Worm (Caenorhabditis elegans): ENCODE results near the gene med-1.
A peak's percentile ranks its signal among the peaks of the same experiment; 100 is the strongest.

med-1 gene

ce11 chrX:12439998-12440722 lies 9.8 kb downstream of the med-1 start:
- TF ChIP-seq scrt-1 (GFP tag; IDR thresholded peaks at IDR 0.05) (no peak), hnd-1 (tag; optimal IDR thresholded peaks at IDR 0.05) (no peak)

- TF ChIP-seq aly-1 (tag; optimal IDR thresholded peaks at IDR 0.05) (no peak), sea-1 (GFP tag; conservative IDR thresholded peaks at IDR 0.05) (no peak), ets-7 (tag; optimal IDR thresholded peaks at IDR 0.05) (no peak)
These were observed 14.0 kb downstream of the med-1 start for ce11 chrX:12444423-12444822.

- TF ChIP-seq hmg-4 (GFP tag; optimal IDR thresholded peaks at IDR 0.05) (no peak), ceh-13 (GFP tag; optimal IDR thresholded peaks at IDR 0.05) (no peak), pes-1 (GFP tag; IDR thresholded peaks at IDR 0.05) (no peak), F13C5.2 (tag; optimal IDR thresholded peaks at IDR 0.05) (no peak), hmbx-1 (tag; optimal IDR thresholded peaks at IDR 0.05) (no peak), ceh-36 (tag; optimal IDR thresholded peaks at IDR 0.05) (no peak), scrt-1 (GFP tag; IDR thresholded peaks at IDR 0.05) (no peak), hnd-1 (tag; optimal IDR thresholded peaks at IDR 0.05) (no peak), tbx-11 (GFP tag; IDR thresholded peaks at IDR 0.05) (no peak), ama-1 (optimal IDR thresholded peaks at IDR 0.05) (no peak), ets-7 (tag; optimal IDR thresholded peaks at IDR 0.05) (no peak), tbx-37 (GFP tag; conservative IDR thresholded peaks at IDR 0.05) (no peak), sea-1 (GFP tag; conservative IDR thresholded peaks at IDR 0.05) (no peak), tra-4 (tag; optimal IDR thresholded peaks at IDR 0.05) (no peak), B0310.2 (tag; optimal IDR thresholded peaks at IDR 0.05) (no peak)
These were observed 16.2 kb downstream of the med-1 start for ce11 chrX:12446572-12446971.

DNA sequence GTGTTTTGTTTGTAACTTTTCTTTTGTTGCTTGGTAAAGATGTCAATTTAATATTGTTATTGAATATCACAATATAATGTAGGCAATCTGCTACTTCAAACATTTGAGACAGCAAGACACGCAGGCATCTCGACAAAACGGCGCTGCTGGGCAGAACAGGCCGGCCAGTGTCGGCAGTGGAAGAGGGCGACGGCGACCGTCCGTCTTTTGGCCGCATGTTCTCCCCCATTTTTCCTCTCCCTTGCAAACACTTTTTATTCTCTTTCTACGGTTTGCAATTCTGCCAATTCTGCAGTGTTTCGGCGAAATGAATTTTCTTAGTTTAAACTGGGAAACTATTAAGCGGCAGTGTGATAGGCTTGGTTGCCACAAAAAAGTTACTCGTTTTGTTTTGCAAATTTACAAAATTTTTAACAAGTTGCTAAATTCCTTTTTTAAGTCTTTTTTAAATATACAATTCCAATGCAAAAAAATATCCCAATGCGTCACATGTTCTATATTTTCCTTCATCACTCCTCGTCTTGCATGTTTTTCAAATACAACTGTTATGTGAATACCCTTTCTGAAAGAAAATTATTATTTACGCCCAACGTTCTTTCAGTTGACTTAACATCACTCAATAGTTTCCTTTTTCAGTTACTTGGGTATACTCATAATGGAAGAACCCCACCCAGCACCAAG lies 19.0 kb downstream of the med-1 start, which contains the start of gene T18D3.6:
TSS of gene T18D3.6 (plus strand) at position 631 of the 681 bp plus-strand sequence.
- TF ChIP-seq hmbx-1 (tag; optimal IDR thresholded peaks at IDR 0.05): no peak
- no peak for TF ChIP-seq ceh-13 (GFP tag; optimal IDR thresholded peaks at IDR 0.05)
- no peak for TF ChIP-seq B0310.2 (tag; optimal IDR thresholded peaks at IDR 0.05)
- peak; percentile 22 for TF ChIP-seq hmg-4 (GFP tag; optimal IDR thresholded peaks at IDR 0.05)
- no peak for TF ChIP-seq tbx-37 (GFP tag; conservative IDR thresholded peaks at IDR 0.05)
- TF ChIP-seq ama-1 (optimal IDR thresholded peaks at IDR 0.05): no peak
- no peak for TF ChIP-seq hnd-1 (tag; optimal IDR thresholded peaks at IDR 0.05)
- TF ChIP-seq tbx-11 (GFP tag; IDR thresholded peaks at IDR 0.05): no peak

- TF ChIP-seq scrt-1 (GFP tag; IDR thresholded peaks at IDR 0.05) (no peak), sea-1 (GFP tag; conservative IDR thresholded peaks at IDR 0.05) (no peak)
These were observed 20.8 kb downstream of the med-1 start for ce11 chrX:12451258-12451657.

ce11 chrX:12452143-12452570 lies 21.7 kb downstream of the med-1 start:
- TF ChIP-seq tbx-11 (GFP tag; IDR thresholded peaks at IDR 0.05) (0 out of 2 replicates have a peak, but pooled peaks have one; percentile 18), F13C5.2 (tag; optimal IDR thresholded peaks at IDR 0.05) (no peak), aly-1 (tag; optimal IDR thresholded peaks at IDR 0.05) (peak; percentile 44), ets-7 (tag; optimal IDR thresholded peaks at IDR 0.05) (peak; percentile 4), sea-1 (GFP tag; conservative IDR thresholded peaks at IDR 0.05) (0 out of 2 replicates have a peak, but pooled peaks have one; percentile 71), ama-1 (optimal IDR thresholded peaks at IDR 0.05) (no peak), flt-1 (GFP tag; IDR thresholded peaks at IDR 0.05) (no peak), hmg-4 (GFP tag; optimal IDR thresholded peaks at IDR 0.05) (peak; percentile 76), hnd-1 (tag; optimal IDR thresholded peaks at IDR 0.05) (no peak)

DNA sequence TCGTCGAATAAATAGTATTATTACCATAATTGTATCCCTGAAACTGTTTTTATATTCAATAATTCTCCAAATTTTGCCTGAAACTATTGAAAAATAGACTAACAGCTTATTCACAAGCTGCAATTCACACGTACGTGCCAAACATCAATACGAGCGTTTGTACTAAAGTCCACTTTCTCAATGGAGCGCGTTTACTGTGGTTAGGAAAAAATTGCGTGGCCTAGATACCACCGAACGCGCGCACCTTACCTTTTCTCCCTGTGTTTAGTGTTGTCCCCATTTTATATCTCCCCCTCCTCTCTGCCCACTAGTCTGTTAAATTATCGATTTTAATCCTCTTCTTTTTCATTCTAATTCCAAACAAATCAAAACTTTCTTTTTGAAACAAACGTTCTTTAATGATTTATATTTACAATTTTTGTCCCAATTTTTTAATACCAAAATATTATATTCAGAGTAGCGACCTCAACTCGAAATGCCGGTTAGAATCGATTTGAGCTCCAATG lies 23.9 kb downstream of the med-1 start, which contains the start of the genes T18D3.9 and T18D3.1:
TSS of gene T18D3.9 (minus strand) at position 168 of the 506 bp plus-strand sequence.
TSS of gene T18D3.1 (plus strand) at position 456 of the 506 bp plus-strand sequence.
- TF ChIP-seq hmg-4 (GFP tag; optimal IDR thresholded peaks at IDR 0.05) (no peak), hmbx-1 (tag; optimal IDR thresholded peaks at IDR 0.05) (no peak), F13C5.2 (tag; optimal IDR thresholded peaks at IDR 0.05) (no peak), sea-1 (GFP tag; conservative IDR thresholded peaks at IDR 0.05) (no peak), flt-1 (GFP tag; IDR thresholded peaks at IDR 0.05) (no peak), tbx-37 (GFP tag; conservative IDR thresholded peaks at IDR 0.05) (no peak), ceh-13 (GFP tag; optimal IDR thresholded peaks at IDR 0.05) (no peak), ceh-36 (tag; optimal IDR thresholded peaks at IDR 0.05) (no peak), tra-4 (tag; optimal IDR thresholded peaks at IDR 0.05) (no peak), B0310.2 (tag; optimal IDR thresholded peaks at IDR 0.05) (no peak), ama-1 (optimal IDR thresholded peaks at IDR 0.05) (no peak), ets-7 (tag; optimal IDR thresholded peaks at IDR 0.05) (no peak)

DNA sequence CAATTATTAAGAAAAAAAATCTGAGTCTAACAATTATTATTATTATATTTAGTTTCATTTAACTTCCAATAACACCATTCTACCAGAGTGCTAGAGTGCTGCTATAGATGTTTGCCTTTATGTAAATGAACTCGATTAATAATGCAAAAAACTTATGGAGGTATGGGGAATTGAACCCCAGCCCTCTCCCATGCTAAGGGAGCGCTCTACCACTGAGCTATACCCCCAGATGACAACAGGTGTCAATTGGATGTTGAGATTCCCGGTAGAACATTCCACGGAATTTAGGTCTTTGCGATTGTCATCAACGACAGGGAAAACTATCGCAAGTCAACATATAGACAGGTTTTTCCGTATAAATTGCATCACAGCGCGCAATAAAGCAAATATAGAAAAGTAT lies 27.6 kb downstream of the med-1 start:
- TF ChIP-seq pes-1 (GFP tag; IDR thresholded peaks at IDR 0.05): peak; percentile 90
- peak; percentile 85 for TF ChIP-seq sea-1 (GFP tag; conservative IDR thresholded peaks at IDR 0.05)
- TF ChIP-seq tbx-11 (GFP tag; IDR thresholded peaks at IDR 0.05): peak; percentile 76
- peak; percentile 75 for TF ChIP-seq flt-1 (GFP tag; IDR thresholded peaks at IDR 0.05)
- TF ChIP-seq hmbx-1 (tag; optimal IDR thresholded peaks at IDR 0.05): peak; percentile 46
- peak; percentile 71 for TF ChIP-seq ceh-13 (GFP tag; optimal IDR thresholded peaks at IDR 0.05)
- TF ChIP-seq ama-1 (optimal IDR thresholded peaks at IDR 0.05): no peak
- TF ChIP-seq scrt-1 (GFP tag; IDR thresholded peaks at IDR 0.05): peak; percentile 85
- peak; percentile 68 for TF ChIP-seq B0310.2 (tag; optimal IDR thresholded peaks at IDR 0.05)
- peak; percentile 85 for TF ChIP-seq hmg-4 (GFP tag; optimal IDR thresholded peaks at IDR 0.05)
- TF ChIP-seq F13C5.2 (tag; optimal IDR thresholded peaks at IDR 0.05): peak; percentile 78
- TF ChIP-seq tbx-37 (GFP tag; conservative IDR thresholded peaks at IDR 0.05): peak; percentile 64; the same call in 1 of the 2 replicates
- peak; percentile 29 for TF ChIP-seq tra-4 (tag; optimal IDR thresholded peaks at IDR 0.05)
- TF ChIP-seq ets-7 (tag; optimal IDR thresholded peaks at IDR 0.05): no peak
- TF ChIP-seq aly-1 (tag; optimal IDR thresholded peaks at IDR 0.05): peak; percentile 62
- peak; percentile 70 for TF ChIP-seq ceh-36 (tag; optimal IDR thresholded peaks at IDR 0.05)
- peak; percentile 50 for TF ChIP-seq hnd-1 (tag; optimal IDR thresholded peaks at IDR 0.05)

Measured in whole organism, early embryonic.